Worm (Caenorhabditis elegans) whole organism, young adult: ENCODE results near the gene srx-105.

Source experiments
- D2030.7 ChIP-seq: fragments of 200-800 bp; sonication (Bioruptor generic); IDR thresholded peaks from 2 replicates; pipeline ENCODE4 v1.3.6; 2022; ENCODE audit warnings: missing genetic modification reagents, missing genetic modification characterization, missing compliant biosample characterization
- F22D6.2 ChIP-seq: sonication (generic microtip); optimal IDR thresholded peaks from 2 replicates; lab custom pipeline; 2016; ENCODE audit warnings: mild to moderate bottlenecking, missing genetic modification characterization, missing compliant biosample characterization
- F33H1.4 ChIP-seq: fragments of 200-800 bp; sonication (Bioruptor generic); IDR thresholded peaks from 2 replicates; pipeline ENCODE4 v1.3.6; 2022; ENCODE audit warnings: missing genetic modification reagents, missing genetic modification characterization, missing compliant biosample characterization
- F37B4.10 ChIP-seq: fragments of 200-800 bp; sonication (Bioruptor generic); IDR thresholded peaks from 2 replicates; pipeline ENCODE4 v1.3.6; 2022; ENCODE audit warnings: missing genetic modification characterization, missing compliant biosample characterization
- F39B2.1 ChIP-seq: fragments of 200-800 bp; sonication (Bioruptor generic); IDR thresholded peaks from 2 replicates; pipeline ENCODE4 v1.3.6; 2022; ENCODE audit warnings: missing genetic modification reagents, missing genetic modification characterization, missing compliant biosample characterization
- F49E8.2 ChIP-seq: sonication (generic microtip); optimal IDR thresholded peaks from 3 replicates; lab custom pipeline; 2017; ENCODE audit warnings: missing genetic modification characterization, mild to moderate bottlenecking, missing compliant biosample characterization, antibody characterized with exemption, moderate library complexity; ENCODE audit not compliant: insufficient read depth
- F52B5.7 ChIP-seq: sonication (generic microtip); optimal IDR thresholded peaks from 2 replicates; lab custom pipeline; 2016; ENCODE audit warnings: mild to moderate bottlenecking, missing genetic modification characterization, missing compliant biosample characterization
- F55B11.4 ChIP-seq: sonication (generic microtip); optimal IDR thresholded peaks from 2 replicates; lab custom pipeline; 2016; ENCODE audit warnings: missing compliant biosample characterization, missing genetic modification characterization, borderline replicate concordance; ENCODE audit not compliant: insufficient read depth
- F57A8.1 ChIP-seq: fragments of 200-800 bp; sonication (Bioruptor generic); optimal IDR thresholded peaks from 2 replicates; lab custom pipeline; 2018; ENCODE audit warnings: mild to moderate bottlenecking, missing genetic modification characterization, moderate library complexity, missing compliant biosample characterization
- F57C9.4 ChIP-seq: sonication (generic microtip); optimal IDR thresholded peaks from 2 replicates; lab custom pipeline; 2017; ENCODE audit warnings: mild to moderate bottlenecking, missing genetic modification characterization, missing compliant biosample characterization
- K12H6.12 ChIP-seq: fragments of 200-800 bp; sonication (Bioruptor generic); optimal IDR thresholded peaks from 2 replicates; lab custom pipeline; 2018; ENCODE audit warnings: mild to moderate bottlenecking, missing genetic modification characterization, missing compliant biosample characterization
- T26A5.8 ChIP-seq: sonication (generic microtip); optimal IDR thresholded peaks from 2 replicates; lab custom pipeline; 2016; ENCODE audit warnings: missing genetic modification characterization, missing compliant biosample characterization
- Y53F4B.3 ChIP-seq: fragments of 200-800 bp; sonication (Bioruptor generic); IDR thresholded peaks from 2 replicates; pipeline ENCODE4 v1.3.6; 2022; ENCODE audit warnings: missing genetic modification reagents, missing genetic modification characterization, missing compliant biosample characterization
- Y53G8AR.9 ChIP-seq: fragments of 200-800 bp; sonication (Bioruptor generic); conservative IDR thresholded peaks from 2 replicates; pipeline ENCODE4 v1.3.6; 2022; ENCODE audit warnings: missing genetic modification reagents, missing genetic modification characterization, missing compliant biosample characterization
- Y56A3A.18 ChIP-seq: fragments of 200-800 bp; sonication (Bioruptor generic); IDR thresholded peaks from 2 replicates; pipeline ENCODE4 v1.3.6; 2022; ENCODE audit warnings: missing genetic modification reagents, missing genetic modification characterization, missing compliant biosample characterization
- Y79H2A.3 ChIP-seq: fragments of 200-800 bp; sonication (Bioruptor generic); conservative IDR thresholded peaks from 2 replicates; pipeline ENCODE4 v1.3.6; 2022; ENCODE audit warnings: missing genetic modification reagents, missing genetic modification characterization, missing compliant biosample characterization
- ZK185.1 ChIP-seq: sonication (generic microtip); optimal IDR thresholded peaks from 2 replicates; lab custom pipeline; 2016; ENCODE audit warnings: mild to moderate bottlenecking, missing genetic modification characterization, missing compliant biosample characterization; ENCODE audit not compliant: poor library complexity, severe bottlenecking
- attf-5 ChIP-seq: fragments of 200-800 bp; sonication (Bioruptor generic); optimal IDR thresholded peaks from 2 replicates; lab custom pipeline; 2018; ENCODE audit warnings: mild to moderate bottlenecking, missing genetic modification characterization, missing compliant biosample characterization
- bed-2 ChIP-seq: fragments of 200-800 bp; sonication (Bioruptor generic); IDR thresholded peaks from 2 replicates; pipeline ENCODE4 v1.3.6; 2022; ENCODE audit warnings: missing genetic modification reagents, missing genetic modification characterization, missing compliant biosample characterization
- cebp-1 ChIP-seq, 2 experiments: fragments of 200-800 bp in 1 of 2; sonication (Bioruptor generic) in 1 of 2; sonication (generic microtip) in 1 of 2; IDR thresholded peaks in 1 of 2; optimal IDR thresholded peaks in 1 of 2; 2 replicates each; pipeline versions ENCODE4 v1.3.6 to Lab custom; 2017 to 2022; ENCODE audit warnings: missing compliant biosample characterization in 2 of 2, missing genetic modification characterization in 2 of 2, mild to moderate bottlenecking in 1 of 2, missing genetic modification reagents in 1 of 2, moderate library complexity in 1 of 2
- ceh-79 ChIP-seq: sonication (generic microtip); optimal IDR thresholded peaks from 2 replicates; lab custom pipeline; 2017; ENCODE audit warnings: mild to moderate bottlenecking, missing genetic modification characterization, missing compliant biosample characterization
- die-1 ChIP-seq: sonication (generic microtip); optimal IDR thresholded peaks from 2 replicates; lab custom pipeline; 2016; ENCODE audit warnings: missing genotype, mild to moderate bottlenecking, missing genetic modification characterization, missing compliant biosample characterization
- dox-1 ChIP-seq: fragments of 200-800 bp; sonication (Bioruptor generic); IDR thresholded peaks from 2 replicates; pipeline ENCODE4 v1.3.6; 2022; ENCODE audit warnings: missing genetic modification reagents, missing genetic modification characterization, missing compliant biosample characterization
- egrh-3 ChIP-seq: fragments of 200-800 bp; sonication (Bioruptor generic); IDR thresholded peaks from 2 replicates; pipeline ENCODE4 v1.3.6; 2022; ENCODE audit warnings: missing genetic modification reagents, missing genetic modification characterization, missing compliant biosample characterization
- ekl-4 ChIP-seq: fragments of 200-800 bp; sonication (Bioruptor generic); IDR thresholded peaks from 2 replicates; pipeline ENCODE4 v1.3.6; 2022; ENCODE audit warnings: missing genetic modification reagents, missing genetic modification characterization, missing compliant biosample characterization
- gei-17 ChIP-seq: fragments of 200-800 bp; sonication (Bioruptor generic); optimal IDR thresholded peaks from 2 replicates; lab custom pipeline; 2018; ENCODE audit warnings: mild to moderate bottlenecking, missing genetic modification characterization, missing compliant biosample characterization
- hlh-12 ChIP-seq: sonication (generic microtip); optimal IDR thresholded peaks from 2 replicates; lab custom pipeline; 2016; ENCODE audit warnings: missing genetic modification characterization, missing compliant biosample characterization
- hsf-1 ChIP-seq: fragments of 200-800 bp; sonication (Bioruptor generic); IDR thresholded peaks from 2 replicates; pipeline ENCODE4 v1.3.6; 2022; ENCODE audit warnings: missing genetic modification reagents, missing genetic modification characterization, missing compliant biosample characterization
- lin-26 ChIP-seq: fragments of 200-800 bp; sonication (Bioruptor generic); IDR thresholded peaks from 2 replicates; pipeline ENCODE4 v1.3.6; 2022; ENCODE audit warnings: missing genetic modification reagents, missing genetic modification characterization, missing compliant biosample characterization
- lin-54 ChIP-seq: fragments of 200-800 bp; sonication (Bioruptor generic); optimal IDR thresholded peaks from 2 replicates; lab custom pipeline; 2018; ENCODE audit warnings: mild to moderate bottlenecking, missing genetic modification characterization, missing compliant biosample characterization
- lir-1 ChIP-seq: fragments of 200-800 bp; sonication (Bioruptor generic); conservative IDR thresholded peaks from 2 replicates; pipeline ENCODE4 v1.3.6; 2022; ENCODE audit warnings: missing genetic modification reagents, missing genetic modification characterization, missing compliant biosample characterization
- madf-3 ChIP-seq: fragments of 200-800 bp; sonication (Bioruptor generic); IDR thresholded peaks from 2 replicates; pipeline ENCODE4 v1.3.6; 2022; ENCODE audit warnings: missing genetic modification reagents, missing genetic modification characterization, missing compliant biosample characterization
- madf-6 ChIP-seq: fragments of 200-800 bp; sonication (Bioruptor generic); IDR thresholded peaks from 2 replicates; pipeline ENCODE4 v1.3.6; 2022; ENCODE audit warnings: missing genetic modification reagents, missing genetic modification characterization, missing compliant biosample characterization
- mxl-1 ChIP-seq: sonication (generic microtip); optimal IDR thresholded peaks from 2 replicates; lab custom pipeline; 2016; ENCODE audit warnings: missing genetic modification characterization, missing compliant biosample characterization
- nfyb-1 ChIP-seq: fragments of 200-800 bp; sonication (Bioruptor generic); IDR thresholded peaks from 2 replicates; pipeline ENCODE4 v1.3.6; 2022; ENCODE audit warnings: missing genetic modification reagents, missing genetic modification characterization, missing compliant biosample characterization
- nhr-179 ChIP-seq: sonication (generic microtip); optimal IDR thresholded peaks from 2 replicates; lab custom pipeline; 2016; ENCODE audit warnings: mild to moderate bottlenecking, missing genetic modification characterization, missing compliant biosample characterization
- pha-4 ChIP-seq: fragments of 150-350 bp; sonication (generic microtip); optimal IDR thresholded peaks from 2 replicates; lab custom pipeline; 2014; ENCODE audit warnings: missing biosample characterization, missing genetic modification reagents, missing genetic modification characterization
- snpc-1.1 ChIP-seq: sonication (generic microtip); optimal IDR thresholded peaks from 2 replicates; lab custom pipeline; 2017; ENCODE audit warnings: missing genetic modification characterization, mild to moderate bottlenecking, missing compliant biosample characterization, antibody characterized with exemption, moderate library complexity, missing genotype, missing genetic modification reagents; ENCODE audit not compliant: insufficient read depth
- snpc-3.4 ChIP-seq: sonication (generic microtip); optimal IDR thresholded peaks from 2 replicates; lab custom pipeline; 2017; ENCODE audit warnings: missing genetic modification characterization, mild to moderate bottlenecking, missing compliant biosample characterization, antibody characterized with exemption, moderate library complexity, missing genotype, missing genetic modification reagents
- tbx-9 ChIP-seq: sonication (generic microtip); optimal IDR thresholded peaks from 2 replicates; lab custom pipeline; 2016; ENCODE audit warnings: borderline replicate concordance, missing genetic modification characterization, inconsistent platforms, missing compliant biosample characterization
- ztf-22 ChIP-seq: fragments of 200-800 bp; sonication (Bioruptor generic); optimal IDR thresholded peaks from 2 replicates; lab custom pipeline; 2018; ENCODE audit warnings: mild to moderate bottlenecking, missing genetic modification characterization, moderate library complexity, missing compliant biosample characterization
- ztf-25 ChIP-seq: fragments of 200-800 bp; sonication (Bioruptor generic); IDR thresholded peaks from 2 replicates; pipeline ENCODE4 v1.3.6; 2022; ENCODE audit warnings: missing genetic modification reagents, missing genetic modification characterization, missing compliant biosample characterization

Gene srx-105

ce11 chrII:3709255-3709654 is 8.1 kb upstream of the srx-105 start, which contains the start of gene srx-110:
Gene srx-110 (plus strand): TSS chrII:3709555.
- TF ChIP-seq F22D6.2 (no peak), snpc-1.1 (tag; lab: Kevin White, UChicago) (no peak), F49E8.2 (tag; lab: Kevin White, UChicago) (no peak), lin-26 (GFP tag; lab: Robert Waterston, UW) (no peak), madf-6 (GFP tag; lab: Robert Waterston, UW) (no peak), hlh-12 (tag; lab: Kevin White, UChicago) (no peak), madf-3 (GFP tag; lab: Robert Waterston, UW) (no peak), D2030.7 (GFP tag; lab: Robert Waterston, UW) (no peak), hsf-1 (GFP tag; lab: Robert Waterston, UW) (no peak), Y53F4B.3 (GFP tag; lab: Robert Waterston, UW) (no peak), die-1 (no peak), pha-4 (tag; lab: Kevin White, UChicago) (no peak), dox-1 (no peak)

ce11 chrII:3705320-3705719 is 4.1 kb upstream of the srx-105 start, which contains the start of gene srx-108:
Gene srx-108 (plus strand): TSS chrII:3705620.
- TF ChIP-seq lin-26 (GFP tag; lab: Robert Waterston, UW) (no peak), cebp-1 (GFP tag; IDR thresholded peaks at IDR 0.05; lab: Robert Waterston, UW) (no peak), cebp-1 (tag; optimal IDR thresholded peaks at IDR 0.05; lab: Kevin White, UChicago) (no peak), pha-4 (tag; lab: Kevin White, UChicago) (no peak)
- TF ChIP-seq, all 124 proteins: peak for 0

- TF ChIP-seq snpc-3.4 (tag; lab: Kevin White, UChicago) (no peak), K12H6.12 (no peak), madf-6 (GFP tag; lab: Robert Waterston, UW) (no peak), ztf-22 (no peak), Y53G8AR.9 (GFP tag; lab: Robert Waterston, UW) (no peak), F33H1.4 (GFP tag; lab: Robert Waterston, UW) (no peak), lin-54 (no peak), Y56A3A.18 (no peak), attf-5 (GFP tag; lab: Kevin White, UChicago) (no peak), madf-3 (GFP tag; lab: Robert Waterston, UW) (no peak), ceh-79 (tag; lab: Kevin White, UChicago) (no peak), pha-4 (tag; lab: Kevin White, UChicago) (no peak), F49E8.2 (tag; lab: Kevin White, UChicago) (no peak), F37B4.10 (GFP tag; lab: Robert Waterston, UW) (no peak), bed-2 (no peak), F39B2.1 (no peak), ekl-4 (no peak), mxl-1 (no peak)
These were observed 1.6 kb downstream of the srx-105 start, which contains the start of gene srx-104 for ce11 chrII:3699591-3699990. Gene srx-104 (minus strand): TSS chrII:3699691.

- TF ChIP-seq lir-1 (GFP tag; lab: Robert Waterston, UW) (no peak), gei-17 (no peak), F57C9.4 (tag; lab: Kevin White, UChicago) (no peak), nhr-179 (no peak), tbx-9 (tag; lab: Kevin White, UChicago) (no peak), T26A5.8 (tag; lab: Kevin White, UChicago) (no peak), ZK185.1 (tag; lab: Kevin White, UChicago) (no peak), nfyb-1 (GFP tag; lab: Robert Waterston, UW) (no peak), F55B11.4 (no peak), snpc-3.4 (tag; lab: Kevin White, UChicago) (no peak), F52B5.7 (no peak), egrh-3 (GFP tag; lab: Robert Waterston, UW) (no peak), Y79H2A.3 (no peak), ztf-25 (GFP tag; lab: Robert Waterston, UW) (no peak), F57A8.1 (GFP tag; lab: Kevin White, UChicago) (no peak)
These were observed 6.5 kb downstream of the srx-105 start, which contains the start of gene srx-102 for ce11 chrII:3694664-3695063. Gene srx-102 (minus strand): TSS chrII:3694764.
